Fruit fly (Drosophila melanogaster): Measurements from ENCODE around the gene CG12713.

- TF ChIP-seq EcR (GFP tag; optimal IDR thresholded peaks at IDR 0.05): no peak
- TF ChIP-seq CG34367 (tag; optimal IDR thresholded peaks at IDR 0.05): no peak
- no peak for TF ChIP-seq CG8159 (tag; optimal IDR thresholded peaks at IDR 0.05)
- TF ChIP-seq CG14655 (GFP tag; optimal IDR thresholded peaks at IDR 0.05): no peak
- TF ChIP-seq Ets98B (GFP tag; IDR thresholded peaks at IDR 0.05): no peak
- TF ChIP-seq CG10348 (GFP tag; IDR thresholded peaks at IDR 0.05): no peak
- TF ChIP-seq CG13204 (GFP tag; optimal IDR thresholded peaks at IDR 0.05): no peak
- TF ChIP-seq D1 (tag; optimal IDR thresholded peaks at IDR 0.05): no peak
These were observed 30.1 kb upstream of the CG12713 start for dm6 chr3L:15802117-15802516.
